Worm (Caenorhabditis elegans) whole organism, young adult: ENCODE results near the gene gcy-25.

Source experiments
- B0019.2 ChIP-seq: fragments of 200-800 bp; sonication (Bioruptor generic); conservative IDR thresholded peaks from 2 replicates; pipeline ENCODE4 v1.3.6; 2022; ENCODE audit warnings: missing genetic modification reagents, missing genetic modification characterization, missing compliant biosample characterization
- F22D6.2 ChIP-seq: sonication (generic microtip); optimal IDR thresholded peaks from 2 replicates; lab custom pipeline; 2016; ENCODE audit warnings: mild to moderate bottlenecking, missing genetic modification characterization, missing compliant biosample characterization
- F33H1.4 ChIP-seq: fragments of 200-800 bp; sonication (Bioruptor generic); IDR thresholded peaks from 2 replicates; pipeline ENCODE4 v1.3.6; 2022; ENCODE audit warnings: missing genetic modification reagents, missing genetic modification characterization, missing compliant biosample characterization
- F52B5.7 ChIP-seq: sonication (generic microtip); optimal IDR thresholded peaks from 2 replicates; lab custom pipeline; 2016; ENCODE audit warnings: mild to moderate bottlenecking, missing genetic modification characterization, missing compliant biosample characterization
- F57C9.4 ChIP-seq: sonication (generic microtip); optimal IDR thresholded peaks from 2 replicates; lab custom pipeline; 2017; ENCODE audit warnings: mild to moderate bottlenecking, missing genetic modification characterization, missing compliant biosample characterization
- Y53F4B.3 ChIP-seq: fragments of 200-800 bp; sonication (Bioruptor generic); IDR thresholded peaks from 2 replicates; pipeline ENCODE4 v1.3.6; 2022; ENCODE audit warnings: missing genetic modification reagents, missing genetic modification characterization, missing compliant biosample characterization
- Y56A3A.18 ChIP-seq: fragments of 200-800 bp; sonication (Bioruptor generic); IDR thresholded peaks from 2 replicates; pipeline ENCODE4 v1.3.6; 2022; ENCODE audit warnings: missing genetic modification reagents, missing genetic modification characterization, missing compliant biosample characterization
- atf-7 ChIP-seq: sonication (generic microtip); optimal IDR thresholded peaks from 2 replicates; lab custom pipeline; 2017; ENCODE audit warnings: mild to moderate bottlenecking, missing genetic modification characterization, missing compliant biosample characterization
- attf-6 ChIP-seq: fragments of 200-800 bp; sonication (Bioruptor generic); IDR thresholded peaks from 2 replicates; pipeline ENCODE4 v1.3.6; 2022; ENCODE audit warnings: missing genetic modification reagents, missing genetic modification characterization, missing compliant biosample characterization
- ceh-27 ChIP-seq: fragments of 200-800 bp; sonication (Bioruptor generic); optimal IDR thresholded peaks from 2 replicates; lab custom pipeline; 2018; ENCODE audit warnings: mild to moderate bottlenecking, missing genetic modification characterization, moderate library complexity, missing compliant biosample characterization
- efl-1 ChIP-seq: fragments of 150-350 bp; optimal IDR thresholded peaks from 2 replicates; lab custom pipeline; 2014; ENCODE audit warnings: missing biosample characterization, missing genetic modification reagents, missing genetic modification characterization
- egl-18 ChIP-seq: fragments of 200-800 bp; sonication (Bioruptor generic); IDR thresholded peaks from 2 replicates; pipeline ENCODE4 v1.3.6; 2022; ENCODE audit warnings: missing genetic modification reagents, missing genetic modification characterization, missing compliant biosample characterization
- ekl-4 ChIP-seq: fragments of 200-800 bp; sonication (Bioruptor generic); IDR thresholded peaks from 2 replicates; pipeline ENCODE4 v1.3.6; 2022; ENCODE audit warnings: missing genetic modification reagents, missing genetic modification characterization, missing compliant biosample characterization
- let-526 ChIP-seq: fragments of 200-800 bp; sonication (Bioruptor generic); IDR thresholded peaks from 2 replicates; pipeline ENCODE4 v1.3.6; 2022; ENCODE audit warnings: missing genetic modification reagents, missing genetic modification characterization, missing compliant biosample characterization
- let-607 ChIP-seq, 2 experiments: fragments of 200-800 bp in 1 of 2; sonication (Bioruptor generic) in 1 of 2; sonication (generic microtip) in 1 of 2; optimal IDR thresholded peaks; 2 replicates each; lab custom pipeline; 2016 to 2018; ENCODE audit warnings: mild to moderate bottlenecking in 2 of 2, missing compliant biosample characterization in 2 of 2, missing genetic modification characterization in 2 of 2, moderate library complexity in 2 of 2, missing genotype in 1 of 2
- lsy-27 ChIP-seq: sonication (generic microtip); optimal IDR thresholded peaks from 2 replicates; lab custom pipeline; 2017; ENCODE audit warnings: missing genetic modification characterization, mild to moderate bottlenecking, missing compliant biosample characterization, antibody characterized with exemption, missing genotype, borderline replicate concordance; ENCODE audit not compliant: insufficient read depth
- madf-3 ChIP-seq: fragments of 200-800 bp; sonication (Bioruptor generic); IDR thresholded peaks from 2 replicates; pipeline ENCODE4 v1.3.6; 2022; ENCODE audit warnings: missing genetic modification reagents, missing genetic modification characterization, missing compliant biosample characterization
- nfya-2 ChIP-seq: fragments of 200-800 bp; sonication (Bioruptor generic); IDR thresholded peaks from 2 replicates; pipeline ENCODE4 v1.3.6; 2022; ENCODE audit warnings: missing genetic modification reagents, missing genetic modification characterization, missing compliant biosample characterization
- nhr-27 ChIP-seq: fragments of 200-800 bp; sonication (Bioruptor generic); optimal IDR thresholded peaks from 2 replicates; lab custom pipeline; 2018; ENCODE audit warnings: mild to moderate bottlenecking, missing genetic modification characterization, moderate library complexity, missing compliant biosample characterization
- rcor-1 ChIP-seq: fragments of 200-800 bp; sonication (Bioruptor generic); IDR thresholded peaks from 2 replicates; pipeline ENCODE4 v1.3.6; 2022; ENCODE audit warnings: missing genetic modification reagents, missing genetic modification characterization, missing compliant biosample characterization
- rec-8 ChIP-seq, 2 experiments: sonication (generic microtip); optimal IDR thresholded peaks; 2 replicates each; lab custom pipeline; 2016; ENCODE audit warnings: mild to moderate bottlenecking in 2 of 2, missing genetic modification characterization in 2 of 2, missing genetic modification reagents in 2 of 2, missing genotype in 2 of 2, missing biosample characterization in 1 of 2, missing compliant biosample characterization in 1 of 2, moderate library complexity in 1 of 2
- rpc-1 ChIP-seq, 2 experiments: fragments of 150-350 bp in 1 of 2; sonication (generic microtip) in 1 of 2; optimal IDR thresholded peaks; 2 replicates each; lab custom pipeline; 2014 to 2018; ENCODE audit warnings: missing biosample characterization in 1 of 2, missing genetic modification characterization in 1 of 2, missing genetic modification reagents in 1 of 2, missing genotype in 1 of 2
- tbp1 ChIP-seq: fragments of 200-800 bp; sonication (Bioruptor generic); optimal IDR thresholded peaks from 2 replicates; lab custom pipeline; 2018; ENCODE audit warnings: mild to moderate bottlenecking, missing genetic modification characterization, missing compliant biosample characterization
- tbx-9 ChIP-seq: sonication (generic microtip); optimal IDR thresholded peaks from 2 replicates; lab custom pipeline; 2016; ENCODE audit warnings: borderline replicate concordance, missing genetic modification characterization, inconsistent platforms, missing compliant biosample characterization
- unc-130 ChIP-seq: sonication (generic microtip); optimal IDR thresholded peaks from 2 replicates; lab custom pipeline; 2016; ENCODE audit warnings: missing genetic modification reagents, missing genetic modification characterization, missing compliant biosample characterization
- zim-3 ChIP-seq: sonication (generic microtip); optimal IDR thresholded peaks from 2 replicates; lab custom pipeline; 2017; ENCODE audit warnings: mild to moderate bottlenecking, missing genetic modification characterization, moderate library complexity, missing compliant biosample characterization
- ztf-22 ChIP-seq: fragments of 200-800 bp; sonication (Bioruptor generic); optimal IDR thresholded peaks from 2 replicates; lab custom pipeline; 2018; ENCODE audit warnings: mild to moderate bottlenecking, missing genetic modification characterization, moderate library complexity, missing compliant biosample characterization
- ztf-26 ChIP-seq: sonication (generic microtip); optimal IDR thresholded peaks from 2 replicates; lab custom pipeline; 2017; ENCODE audit warnings: missing genetic modification characterization, missing compliant biosample characterization
- ztf-6 ChIP-seq: fragments of 200-800 bp; sonication (Bioruptor generic); IDR thresholded peaks from 2 replicates; pipeline ENCODE4 v1.3.6; 2022; ENCODE audit warnings: missing genetic modification reagents, missing genetic modification characterization, missing compliant biosample characterization

Gene gcy-25

ce11 chrIV:15931833-15932232, 59.1 kb downstream of the gcy-25 start (continued):
- TF ChIP-seq ztf-22 (GFP tag; lab: Kevin White, UChicago) (no peak), nfya-2 (GFP tag; lab: Robert Waterston, UW) (no peak), ztf-6 (GFP tag; lab: Robert Waterston, UW) (no peak), Y53F4B.3 (GFP tag; lab: Robert Waterston, UW) (no peak), attf-6 (GFP tag; lab: Robert Waterston, UW) (peak; percentile 97), ztf-26 (no peak), efl-1 (GFP tag; lab: Kevin White, UChicago) (no peak), tbx-9 (tag; lab: Kevin White, UChicago) (no peak), B0019.2 (GFP tag; lab: Robert Waterston, UW) (no peak), unc-130 (no peak), let-526 (GFP tag; lab: Robert Waterston, UW) (peak; percentile 76), nhr-27 (tag; lab: Kevin White, UChicago) (no peak), F52B5.7 (tag; lab: Kevin White, UChicago) (peak; percentile 65), rcor-1 (GFP tag; lab: Robert Waterston, UW) (no peak), Y56A3A.18 (GFP tag; lab: Robert Waterston, UW) (no peak), egl-18 (GFP tag; lab: Robert Waterston, UW) (0 out of 2 replicates have a peak, but pooled peaks have one; percentile 44), atf-7 (tag; lab: Kevin White, UChicago) (no peak), ekl-4 (GFP tag; lab: Robert Waterston, UW) (0 out of 2 replicates have a peak, but pooled peaks have one; percentile 46), rec-8 (tag; optimal IDR thresholded peaks at IDR 0.05; lab: Kevin White, UChicago) (peak; percentile 16 to 44), zim-3 (tag; lab: Kevin White, UChicago) (peak; percentile 84), let-607 (tag; optimal IDR thresholded peaks at IDR 0.05; lab: Kevin White, UChicago) (peak; percentile 18 to 27), lsy-27 (tag; lab: Kevin White, UChicago) (no peak), madf-3 (GFP tag; lab: Robert Waterston, UW) (peak; percentile 58; the same call in 1 of the 2 replicates), tbp1 (GFP tag; lab: Kevin White, UChicago) (peak; percentile 96), ceh-27 (peak; percentile 31), F57C9.4 (tag; lab: Kevin White, UChicago) (no peak), rpc-1 (optimal IDR thresholded peaks at IDR 0.05; lab: Kevin White, UChicago) (peak; percentile 78), rpc-1 (tag; optimal IDR thresholded peaks at IDR 0.05; lab: Kevin White, UChicago) (peak; percentile 78), F33H1.4 (GFP tag; lab: Robert Waterston, UW) (no peak), F22D6.2 (tag; lab: Kevin White, UChicago) (no peak)
